Fruit fly (Drosophila melanogaster) whole organism, prepupa: ENCODE measurements around the gene lilli.

Experiments used
- CG3032 ChIP-seq: fragments of 200-800 bp; optimal IDR thresholded peaks from 2 replicates; lab custom pipeline; 2019; ENCODE audit warnings: missing biosample characterization, mild to moderate bottlenecking, missing genetic modification characterization, moderate library complexity
- Eip75B ChIP-seq: fragments of 200-800 bp; sonication (Bioruptor generic); optimal IDR thresholded peaks from 3 replicates; lab custom pipeline; 2016; ENCODE audit warnings: missing biosample characterization, missing genetic modification characterization
- Gug ChIP-seq: fragments of 200-800 bp; sonication (Bioruptor generic); IDR thresholded peaks from 2 replicates; pipeline ENCODE4 v1.3.6; 2022; ENCODE audit warnings: missing biosample characterization, missing genetic modification characterization
- acj6 ChIP-seq: fragments of 200-800 bp; sonication (Bioruptor generic); optimal IDR thresholded peaks from 3 replicates; lab custom pipeline; 2016; ENCODE audit warnings: missing biosample characterization, missing genetic modification characterization
- fd85E ChIP-seq: fragments of 200-800 bp; sonication (Bioruptor generic); optimal IDR thresholded peaks from 3 replicates; lab custom pipeline; 2016; ENCODE audit warnings: missing biosample characterization, missing genetic modification characterization

- TF ChIP-seq Gug (GFP tag; lab: Robert Waterston, UW) (no peak), CG3032 (tag; lab: Kevin White, UChicago) (no peak), fd85E (GFP tag; lab: Kevin White, UChicago) (no peak), Eip75B (GFP tag; lab: Kevin White, UChicago) (no peak), acj6 (GFP tag; lab: Kevin White, UChicago) (no peak)
Measured at dm6 chr2L:2864601-2865000, 21.1 kb upstream of the lilli start.
